Worm (Caenorhabditis elegans) whole organism, midembryonic: ENCODE measurements around the gene T21D9.2.

ENCODE experiments used
- cog-1 ChIP-seq: sonication (generic microtip); optimal IDR thresholded peaks from 2 replicates; lab custom pipeline; 2016; ENCODE audit warnings: missing genetic modification characterization, missing compliant biosample characterization
- flt-1 ChIP-seq: fragments of 200-800 bp; sonication (Bioruptor generic); IDR thresholded peaks from 2 replicates; pipeline ENCODE4 v1.3.6; 2022; ENCODE audit warnings: missing genetic modification characterization, missing compliant biosample characterization
- klf-2 ChIP-seq: fragments of 200-800 bp; sonication (Bioruptor generic); conservative IDR thresholded peaks from 2 replicates; pipeline ENCODE4 v1.3.6; 2022; ENCODE audit warnings: missing genetic modification reagents, missing genetic modification characterization, missing compliant biosample characterization
- med-1 ChIP-seq: sonication (generic microtip); optimal IDR thresholded peaks from 2 replicates; lab custom pipeline; 2017; ENCODE audit warnings: missing genetic modification characterization, mild to moderate bottlenecking, missing compliant biosample characterization, antibody characterized with exemption, missing genetic modification reagents; ENCODE audit not compliant: insufficient read depth
- ref-1 ChIP-seq: fragments of 200-800 bp; sonication (Bioruptor generic); conservative IDR thresholded peaks from 2 replicates; pipeline ENCODE4 v1.3.6; 2022; ENCODE audit warnings: missing genetic modification reagents, missing genetic modification characterization, missing compliant biosample characterization
- tab-1 ChIP-seq: fragments of 200-800 bp; sonication (Bioruptor generic); IDR thresholded peaks from 2 replicates; pipeline ENCODE4 v1.3.6; 2022; ENCODE audit warnings: missing genetic modification characterization, missing compliant biosample characterization
- ztf-23 ChIP-seq: fragments of 200-800 bp; sonication (Bioruptor generic); IDR thresholded peaks from 2 replicates; pipeline ENCODE4 v1.3.6; 2022; ENCODE audit warnings: missing genetic modification reagents, missing genetic modification characterization, missing compliant biosample characterization
- ztf-29 ChIP-seq: fragments of 200-800 bp; sonication (Bioruptor generic); IDR thresholded peaks from 2 replicates; pipeline ENCODE4 v1.3.6; 2022; ENCODE audit warnings: missing genetic modification reagents, missing genetic modification characterization, missing compliant biosample characterization

DNA sequence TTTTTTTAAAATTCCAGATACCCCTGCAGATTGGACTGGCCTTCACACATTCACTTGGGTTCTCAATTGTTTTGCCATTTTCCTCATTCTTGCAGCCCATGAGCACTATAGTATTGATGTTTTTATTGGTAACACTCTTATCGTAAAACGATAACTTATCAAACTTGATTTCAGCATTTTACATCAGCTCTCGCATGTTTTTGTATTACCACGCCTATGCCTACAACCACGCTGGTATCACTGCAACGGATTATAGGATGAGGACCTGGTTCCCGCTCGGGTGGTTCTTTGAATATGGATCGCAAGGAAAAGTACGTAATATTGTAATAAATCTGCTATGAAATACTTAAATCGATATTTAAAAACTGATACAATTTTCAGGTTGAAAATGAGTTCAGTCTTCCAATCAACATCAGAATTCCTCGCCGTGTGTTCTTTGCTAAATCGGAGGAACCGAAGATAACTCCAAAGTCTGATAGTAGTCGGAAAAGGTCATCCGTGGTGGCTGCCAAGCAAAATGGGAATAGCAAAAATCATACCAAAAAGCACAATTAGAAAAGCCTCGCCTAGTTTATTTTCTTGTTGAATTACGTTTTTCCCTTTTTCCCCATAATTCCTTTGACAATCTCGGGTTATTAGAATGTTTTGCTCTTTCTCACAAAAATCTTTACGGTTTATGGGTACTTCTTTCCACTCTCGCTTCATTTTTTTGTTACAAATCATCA lies 14.1 kb upstream of the T21D9.2 start:
- TF ChIP-seq flt-1 (GFP tag; lab: Robert Waterston, UW) (no peak), med-1 (GFP tag; lab: Kevin White, UChicago) (no peak), ref-1 (no peak), klf-2 (GFP tag; lab: Robert Waterston, UW) (no peak), cog-1 (tag; lab: Kevin White, UChicago) (no peak), ztf-23 (GFP tag; lab: Robert Waterston, UW) (no peak), ztf-29 (GFP tag; lab: Robert Waterston, UW) (no peak), tab-1 (GFP tag; lab: Robert Waterston, UW) (no peak)
